Worm (Caenorhabditis elegans) whole organism, L2 larva: ENCODE results near the gene C34B4.4.

Experiments
- ceh-16 ChIP-seq: fragments of 150-350 bp; optimal IDR thresholded peaks from 2 replicates; lab custom pipeline; 2014; ENCODE audit warnings: missing biosample characterization, missing genetic modification characterization
- ceh-82 ChIP-seq: fragments of 150-350 bp; optimal IDR thresholded peaks from 2 replicates; lab custom pipeline; 2014; ENCODE audit warnings: missing biosample characterization, missing genetic modification characterization
- lin-11 ChIP-seq: fragments of 150-350 bp; sonication (generic microtip); optimal IDR thresholded peaks from 2 replicates; lab custom pipeline; 2014; ENCODE audit warnings: missing biosample characterization, missing genetic modification characterization, inconsistent platforms, mixed read lengths
- lin-39 ChIP-seq: fragments of 150-350 bp; optimal IDR thresholded peaks from 2 replicates; lab custom pipeline; 2014; ENCODE audit warnings: missing biosample characterization, missing genetic modification reagents, missing genetic modification characterization
- mdl-1 ChIP-seq, 2 experiments: fragments of 150-350 bp in 1 of 2; sonication (generic microtip) in 1 of 2; optimal IDR thresholded peaks; 2 replicates each; lab custom pipeline; 2017; ENCODE audit warnings: missing biosample characterization in 2 of 2, missing genetic modification characterization in 2 of 2
- nhr-237 ChIP-seq: fragments of 150-350 bp; optimal IDR thresholded peaks from 2 replicates; lab custom pipeline; 2014; ENCODE audit warnings: missing biosample characterization, missing genetic modification characterization
- sma-9 ChIP-seq, 2 experiments: fragments of 150-350 bp in 1 of 2; sonication (generic microtip) in 1 of 2; optimal IDR thresholded peaks; 2 replicates each; lab custom pipeline; 2014 to 2016; ENCODE audit warnings: missing genetic modification characterization in 2 of 2, mild to moderate bottlenecking in 1 of 2, missing biosample characterization in 1 of 2, missing compliant biosample characterization in 1 of 2, missing genetic modification reagents in 1 of 2, moderate library complexity in 1 of 2
- snpc-4 ChIP-seq: fragments of 150-350 bp; optimal IDR thresholded peaks from 2 replicates; lab custom pipeline; 2014; ENCODE audit warnings: missing biosample characterization, missing genetic modification characterization

DNA sequence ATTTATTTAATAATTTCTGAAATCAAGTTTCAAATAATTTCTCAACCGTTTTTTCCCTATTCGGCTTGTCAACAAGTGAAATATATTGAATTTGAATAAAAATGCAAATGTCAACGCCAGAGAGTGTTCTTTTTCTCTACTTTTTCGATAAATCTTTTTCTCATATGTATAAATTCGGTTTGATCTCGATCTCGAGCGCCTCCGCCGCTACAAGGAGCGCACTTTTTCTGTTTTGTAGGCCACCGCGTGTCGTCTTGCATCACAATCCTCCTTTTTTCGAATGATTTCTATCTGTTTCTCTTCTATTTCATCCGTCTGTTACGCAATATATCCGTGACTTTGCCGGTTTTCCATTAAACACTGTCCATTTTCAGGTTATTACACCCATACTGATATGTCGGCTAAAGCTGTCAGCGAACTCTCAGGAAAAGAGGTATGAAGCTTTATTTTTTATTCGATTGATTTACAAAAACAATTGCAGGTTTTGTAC lies 26.0 kb downstream of the C34B4.4 start, which contains the start of gene acly-2:
- TF ChIP-seq mdl-1 (tag; optimal IDR thresholded peaks at IDR 0.05; lab: Kevin White, UChicago): no peak
- no peak for TF ChIP-seq ceh-16 (tag; lab: Kevin White, UChicago)
- no peak for TF ChIP-seq nhr-237 (tag; lab: Kevin White, UChicago)
- no peak for TF ChIP-seq sma-9 (GFP tag; optimal IDR thresholded peaks at IDR 0.05; lab: Kevin White, UChicago)
- TF ChIP-seq sma-9 (tag; optimal IDR thresholded peaks at IDR 0.05; lab: Kevin White, UChicago): no peak
- TF ChIP-seq snpc-4 (tag; lab: Kevin White, UChicago): no peak
- TF ChIP-seq lin-11 (tag; lab: Kevin White, UChicago): no peak
- no peak for TF ChIP-seq lin-39 (tag; lab: Kevin White, UChicago)
- TF ChIP-seq ceh-82: no peak
